Worm (Caenorhabditis elegans) whole organism, young adult: Measurements from ENCODE around the gene mif-2.

Experiments used
- B0035.1 ChIP-seq: sonication (generic microtip); optimal IDR thresholded peaks from 2 replicates; lab custom pipeline; 2016; ENCODE audit warnings: missing genetic modification characterization, mild to moderate bottlenecking, missing compliant biosample characterization, missing genotype, missing genetic modification reagents
- B0261.1 ChIP-seq: sonication (generic microtip); optimal IDR thresholded peaks from 2 replicates; lab custom pipeline; 2016; ENCODE audit warnings: mild to moderate bottlenecking, missing genetic modification characterization, moderate library complexity, missing compliant biosample characterization
- F22D6.2 ChIP-seq: sonication (generic microtip); optimal IDR thresholded peaks from 2 replicates; lab custom pipeline; 2016; ENCODE audit warnings: mild to moderate bottlenecking, missing genetic modification characterization, missing compliant biosample characterization
- F49E8.2 ChIP-seq: sonication (generic microtip); optimal IDR thresholded peaks from 3 replicates; lab custom pipeline; 2017; ENCODE audit warnings: missing genetic modification characterization, mild to moderate bottlenecking, missing compliant biosample characterization, antibody characterized with exemption, moderate library complexity; ENCODE audit not compliant: insufficient read depth
- F55B11.4 ChIP-seq: sonication (generic microtip); optimal IDR thresholded peaks from 2 replicates; lab custom pipeline; 2016; ENCODE audit warnings: missing compliant biosample characterization, missing genetic modification characterization, borderline replicate concordance; ENCODE audit not compliant: insufficient read depth
- F57C9.4 ChIP-seq: sonication (generic microtip); optimal IDR thresholded peaks from 2 replicates; lab custom pipeline; 2017; ENCODE audit warnings: mild to moderate bottlenecking, missing genetic modification characterization, missing compliant biosample characterization
- K11D2.4 ChIP-seq: fragments of 200-800 bp; sonication (Bioruptor generic); IDR thresholded peaks from 2 replicates; pipeline ENCODE4 v1.3.6; 2022; ENCODE audit warnings: missing genetic modification reagents, missing genetic modification characterization, missing compliant biosample characterization
- T07F8.4 ChIP-seq: sonication (generic microtip); optimal IDR thresholded peaks from 2 replicates; lab custom pipeline; 2016; ENCODE audit warnings: mild to moderate bottlenecking, missing genetic modification characterization, moderate library complexity, missing compliant biosample characterization
- Y53G8AR.9 ChIP-seq: fragments of 200-800 bp; sonication (Bioruptor generic); conservative IDR thresholded peaks from 2 replicates; pipeline ENCODE4 v1.3.6; 2022; ENCODE audit warnings: missing genetic modification reagents, missing genetic modification characterization, missing compliant biosample characterization
- attf-5 ChIP-seq: fragments of 200-800 bp; sonication (Bioruptor generic); optimal IDR thresholded peaks from 2 replicates; lab custom pipeline; 2018; ENCODE audit warnings: mild to moderate bottlenecking, missing genetic modification characterization, missing compliant biosample characterization
- bed-1 ChIP-seq: fragments of 200-800 bp; sonication (Bioruptor generic); IDR thresholded peaks from 2 replicates; pipeline ENCODE4 v1.3.6; 2022; ENCODE audit warnings: missing genetic modification reagents, missing genetic modification characterization, missing compliant biosample characterization
- ceh-100 ChIP-seq: fragments of 200-800 bp; sonication (Bioruptor generic); IDR thresholded peaks from 2 replicates; pipeline ENCODE4 v1.3.6; 2022; ENCODE audit warnings: missing genetic modification reagents, missing genetic modification characterization, missing compliant biosample characterization
- ceh-27 ChIP-seq: fragments of 200-800 bp; sonication (Bioruptor generic); optimal IDR thresholded peaks from 2 replicates; lab custom pipeline; 2018; ENCODE audit warnings: mild to moderate bottlenecking, missing genetic modification characterization, moderate library complexity, missing compliant biosample characterization
- ceh-40 ChIP-seq: fragments of 200-800 bp; sonication (Bioruptor generic); IDR thresholded peaks from 2 replicates; pipeline ENCODE4 v1.3.6; 2022; ENCODE audit warnings: missing genetic modification characterization, missing compliant biosample characterization
- dox-1 ChIP-seq: fragments of 200-800 bp; sonication (Bioruptor generic); IDR thresholded peaks from 2 replicates; pipeline ENCODE4 v1.3.6; 2022; ENCODE audit warnings: missing genetic modification reagents, missing genetic modification characterization, missing compliant biosample characterization
- efl-1 ChIP-seq: fragments of 150-350 bp; optimal IDR thresholded peaks from 2 replicates; lab custom pipeline; 2014; ENCODE audit warnings: missing biosample characterization, missing genetic modification reagents, missing genetic modification characterization
- egl-18 ChIP-seq: fragments of 200-800 bp; sonication (Bioruptor generic); IDR thresholded peaks from 2 replicates; pipeline ENCODE4 v1.3.6; 2022; ENCODE audit warnings: missing genetic modification reagents, missing genetic modification characterization, missing compliant biosample characterization
- fkh-3 ChIP-seq: sonication (generic microtip); optimal IDR thresholded peaks from 2 replicates; lab custom pipeline; 2016; ENCODE audit warnings: mild to moderate bottlenecking, missing genetic modification characterization, missing compliant biosample characterization
- him-1 ChIP-seq: sonication (generic microtip); optimal IDR thresholded peaks from 2 replicates; lab custom pipeline; 2016; ENCODE audit warnings: missing genotype, missing genetic modification reagents, missing genetic modification characterization, missing compliant biosample characterization
- hlh-12 ChIP-seq: sonication (generic microtip); optimal IDR thresholded peaks from 2 replicates; lab custom pipeline; 2016; ENCODE audit warnings: missing genetic modification characterization, missing compliant biosample characterization
- hlh-26 ChIP-seq: fragments of 200-800 bp; sonication (Bioruptor generic); conservative IDR thresholded peaks from 2 replicates; pipeline ENCODE4 v1.3.6; 2022; ENCODE audit warnings: missing genetic modification reagents, missing genetic modification characterization, missing compliant biosample characterization
- hrde-1 ChIP-seq: sonication (generic microtip); optimal IDR thresholded peaks from 2 replicates; lab custom pipeline; 2016; ENCODE audit warnings: missing genetic modification characterization, mild to moderate bottlenecking, missing compliant biosample characterization, moderate library complexity, missing genotype, missing genetic modification reagents, borderline replicate concordance
- lag-1 ChIP-seq: fragments of 200-800 bp; sonication (Bioruptor generic); IDR thresholded peaks from 2 replicates; pipeline ENCODE4 v1.3.6; 2022; ENCODE audit warnings: missing genetic modification reagents, missing genetic modification characterization, missing compliant biosample characterization
- let-607 ChIP-seq, 2 experiments: fragments of 200-800 bp in 1 of 2; sonication (Bioruptor generic) in 1 of 2; sonication (generic microtip) in 1 of 2; optimal IDR thresholded peaks; 2 replicates each; lab custom pipeline; 2016 to 2018; ENCODE audit warnings: mild to moderate bottlenecking in 2 of 2, missing compliant biosample characterization in 2 of 2, missing genetic modification characterization in 2 of 2, moderate library complexity in 2 of 2, missing genotype in 1 of 2
- lin-26 ChIP-seq: fragments of 200-800 bp; sonication (Bioruptor generic); IDR thresholded peaks from 2 replicates; pipeline ENCODE4 v1.3.6; 2022; ENCODE audit warnings: missing genetic modification reagents, missing genetic modification characterization, missing compliant biosample characterization
- lin-35 ChIP-seq, 3 experiments: fragments of 150-350 bp in 2 of 3; sonication (generic microtip) in 1 of 3; optimal IDR thresholded peaks; 2 replicates each; lab custom pipeline; 2014 to 2018; ENCODE audit warnings: missing biosample characterization in 3 of 3, missing genetic modification characterization in 3 of 3, missing genetic modification reagents in 3 of 3
- lin-54 ChIP-seq: fragments of 200-800 bp; sonication (Bioruptor generic); optimal IDR thresholded peaks from 2 replicates; lab custom pipeline; 2018; ENCODE audit warnings: mild to moderate bottlenecking, missing genetic modification characterization, missing compliant biosample characterization
- lir-1 ChIP-seq: fragments of 200-800 bp; sonication (Bioruptor generic); conservative IDR thresholded peaks from 2 replicates; pipeline ENCODE4 v1.3.6; 2022; ENCODE audit warnings: missing genetic modification reagents, missing genetic modification characterization, missing compliant biosample characterization
- lsl-1 ChIP-seq: fragments of 200-800 bp; sonication (Bioruptor generic); optimal IDR thresholded peaks from 2 replicates; lab custom pipeline; 2018; ENCODE audit warnings: mild to moderate bottlenecking, missing genetic modification characterization, moderate library complexity, missing compliant biosample characterization
- lsy-27 ChIP-seq: sonication (generic microtip); optimal IDR thresholded peaks from 2 replicates; lab custom pipeline; 2017; ENCODE audit warnings: missing genetic modification characterization, mild to moderate bottlenecking, missing compliant biosample characterization, antibody characterized with exemption, missing genotype, borderline replicate concordance; ENCODE audit not compliant: insufficient read depth
- madf-6 ChIP-seq: fragments of 200-800 bp; sonication (Bioruptor generic); IDR thresholded peaks from 2 replicates; pipeline ENCODE4 v1.3.6; 2022; ENCODE audit warnings: missing genetic modification reagents, missing genetic modification characterization, missing compliant biosample characterization
- nhr-120 ChIP-seq: fragments of 200-800 bp; sonication (Bioruptor generic); IDR thresholded peaks from 2 replicates; pipeline ENCODE4 v1.3.6; 2022; ENCODE audit warnings: missing genetic modification characterization, missing compliant biosample characterization
- nhr-80 ChIP-seq: sonication (generic microtip); optimal IDR thresholded peaks from 2 replicates; lab custom pipeline; 2016; ENCODE audit warnings: missing genetic modification characterization, missing compliant biosample characterization
- pbrm-1 ChIP-seq: fragments of 200-800 bp; sonication (Bioruptor generic); IDR thresholded peaks from 2 replicates; pipeline ENCODE4 v1.3.6; 2022; ENCODE audit warnings: missing genetic modification reagents, missing genetic modification characterization, missing compliant biosample characterization
- rcor-1 ChIP-seq: fragments of 200-800 bp; sonication (Bioruptor generic); IDR thresholded peaks from 2 replicates; pipeline ENCODE4 v1.3.6; 2022; ENCODE audit warnings: missing genetic modification reagents, missing genetic modification characterization, missing compliant biosample characterization
- snpc-4 ChIP-seq, 5 experiments: fragments of 150-350 bp in 1 of 5; sonication (generic microtip) in 4 of 5; optimal IDR thresholded peaks; 2 replicates each; lab custom pipeline; 2014 to 2018; ENCODE audit warnings: missing genetic modification characterization in 5 of 5, missing biosample characterization in 3 of 5, antibody characterized with exemption in 2 of 5, mild to moderate bottlenecking in 2 of 5, missing compliant biosample characterization in 2 of 5, missing genotype in 2 of 5, moderate library complexity in 2 of 5, missing genetic modification reagents in 1 of 5
- sptf-2 ChIP-seq: fragments of 200-800 bp; sonication (Bioruptor generic); optimal IDR thresholded peaks from 2 replicates; lab custom pipeline; 2018; ENCODE audit warnings: mild to moderate bottlenecking, missing genetic modification characterization, missing compliant biosample characterization
- tbp1 ChIP-seq: fragments of 200-800 bp; sonication (Bioruptor generic); optimal IDR thresholded peaks from 2 replicates; lab custom pipeline; 2018; ENCODE audit warnings: mild to moderate bottlenecking, missing genetic modification characterization, missing compliant biosample characterization
- unc-130 ChIP-seq: sonication (generic microtip); optimal IDR thresholded peaks from 2 replicates; lab custom pipeline; 2016; ENCODE audit warnings: missing genetic modification reagents, missing genetic modification characterization, missing compliant biosample characterization
- zfh-2 ChIP-seq: fragments of 200-800 bp; sonication (Bioruptor generic); conservative IDR thresholded peaks from 2 replicates; pipeline ENCODE4 v1.3.6; 2022; ENCODE audit warnings: missing genetic modification reagents, missing genetic modification characterization, missing compliant biosample characterization
- ztf-18 ChIP-seq: sonication (generic microtip); optimal IDR thresholded peaks from 2 replicates; lab custom pipeline; 2016; ENCODE audit warnings: missing genotype, mild to moderate bottlenecking, missing genetic modification characterization, missing compliant biosample characterization
- ztf-22 ChIP-seq: fragments of 200-800 bp; sonication (Bioruptor generic); optimal IDR thresholded peaks from 2 replicates; lab custom pipeline; 2018; ENCODE audit warnings: mild to moderate bottlenecking, missing genetic modification characterization, moderate library complexity, missing compliant biosample characterization
- ztf-28 ChIP-seq: fragments of 200-800 bp; sonication (Bioruptor generic); IDR thresholded peaks from 2 replicates; pipeline ENCODE4 v1.3.6; 2022; ENCODE audit warnings: missing genetic modification reagents, missing genetic modification characterization, missing compliant biosample characterization

mif-2 gene

ce11 chrV:11997403-11997802 lies 19.1 kb upstream of the mif-2 start:
- no peak for TF ChIP-seq hlh-26 (GFP tag; lab: Robert Waterston, UW)
- no peak for TF ChIP-seq pbrm-1 (GFP tag; lab: Robert Waterston, UW)
- TF ChIP-seq unc-130, result no peak
- TF ChIP-seq ceh-100 (GFP tag; lab: Robert Waterston, UW), result no peak
- no peak for TF ChIP-seq nhr-120 (GFP tag; lab: Robert Waterston, UW)
- no peak for TF ChIP-seq F57C9.4 (tag; lab: Kevin White, UChicago)
- no peak for TF ChIP-seq lir-1 (GFP tag; lab: Robert Waterston, UW)
- TF ChIP-seq rcor-1 (GFP tag; lab: Robert Waterston, UW), result no peak
- no peak for TF ChIP-seq fkh-3
- TF ChIP-seq egl-18, result no peak
- TF ChIP-seq F49E8.2 (tag; lab: Kevin White, UChicago), result no peak
- TF ChIP-seq lag-1 (GFP tag; lab: Robert Waterston, UW), result no peak

ce11 chrV:11995862-11996261 lies 17.6 kb upstream of the mif-2 start, which contains the start of gene C52E4.12:
C52E4.12 (plus strand) TSS chrV:11996162.
- TF ChIP-seq lin-26 (GFP tag; lab: Robert Waterston, UW) (no peak), lsy-27 (tag; lab: Kevin White, UChicago) (no peak), hlh-12 (tag; lab: Kevin White, UChicago) (no peak), lir-1 (GFP tag; lab: Robert Waterston, UW) (no peak), B0035.1 (tag; lab: Kevin White, UChicago) (no peak), K11D2.4 (GFP tag; lab: Robert Waterston, UW) (no peak), ztf-18 (tag; lab: Kevin White, UChicago) (no peak), bed-1 (GFP tag; lab: Robert Waterston, UW) (no peak)

DNA sequence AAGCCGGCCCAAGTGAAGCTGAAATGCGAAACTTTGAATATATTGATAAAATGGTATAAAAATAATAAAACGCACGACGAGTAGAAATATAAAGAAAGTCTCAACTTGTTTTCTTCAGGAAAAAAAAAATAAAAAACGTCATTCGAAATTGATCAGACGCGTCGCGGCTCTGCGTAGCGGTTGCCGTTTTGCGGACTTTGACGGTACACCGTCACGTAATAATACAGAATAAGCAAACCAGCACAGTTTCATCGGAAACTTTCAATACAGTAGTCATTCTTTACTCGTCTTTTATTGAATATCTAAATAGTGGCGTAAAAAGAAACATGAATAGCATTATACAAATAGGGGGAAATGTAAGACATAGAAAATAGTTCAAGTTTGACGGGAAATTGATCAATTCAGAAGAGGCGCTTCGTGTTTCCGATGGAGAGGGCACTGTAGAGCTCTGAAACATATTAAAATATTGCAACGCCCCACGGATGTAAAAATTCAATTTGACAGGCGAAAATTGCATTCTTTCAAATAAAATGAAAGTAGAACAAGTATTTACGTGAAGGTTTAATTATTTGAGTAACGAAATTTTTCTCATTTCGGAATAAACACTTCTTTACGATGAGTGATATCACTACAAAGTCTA lies 15.6 kb upstream of the mif-2 start, which contains the start of the genes cyl-1 and C52E4.7:
Gene cyl-1, minus strand, starts transcription at position 18 of the 640 bp plus-strand sequence.
Gene C52E4.7, plus strand, starts transcription at position 590 of the 640 bp plus-strand sequence.
- TF ChIP-seq snpc-4 (GFP tag; optimal IDR thresholded peaks at IDR 0.05; lab: Kevin White, UChicago) (no peak), snpc-4 (tag; optimal IDR thresholded peaks at IDR 0.05; lab: Kevin White, UChicago) (peak; percentile 26 to 83 (median 60)), T07F8.4 (no peak), ceh-40 (GFP tag; lab: Robert Waterston, UW) (no peak), dox-1 (GFP tag; lab: Robert Waterston, UW) (peak; percentile 46; the same call in 1 of the 2 replicates), ceh-27 (peak; percentile 6), B0261.1 (tag; lab: Kevin White, UChicago) (no peak), F49E8.2 (tag; lab: Kevin White, UChicago) (peak; percentile 5), lsl-1 (peak; percentile 20), F57C9.4 (tag; lab: Kevin White, UChicago) (no peak), nhr-80 (tag; lab: Kevin White, UChicago) (peak; percentile 9), efl-1 (GFP tag; lab: Kevin White, UChicago) (peak; percentile 14), bed-1 (GFP tag; lab: Robert Waterston, UW) (no peak), zfh-2 (GFP tag; lab: Robert Waterston, UW) (no peak), attf-5 (GFP tag; lab: Kevin White, UChicago) (peak; percentile 62), hrde-1 (tag; lab: Kevin White, UChicago) (no peak), F55B11.4 (tag; lab: Kevin White, UChicago) (no peak), Y53G8AR.9 (GFP tag; lab: Robert Waterston, UW) (no peak), let-607 (tag; optimal IDR thresholded peaks at IDR 0.05; lab: Kevin White, UChicago) (peak in 1 of 2 experiments; percentile 6), ztf-22 (GFP tag; lab: Kevin White, UChicago) (no peak), sptf-2 (GFP tag; lab: Kevin White, UChicago) (no peak), F22D6.2 (tag; lab: Kevin White, UChicago) (no peak), madf-6 (GFP tag; lab: Robert Waterston, UW) (peak; percentile 42; the same call in 1 of the 2 replicates), lin-35 (GFP tag; optimal IDR thresholded peaks at IDR 0.05; lab: Kevin White, UChicago) (peak in 1 of 3 experiments; percentile 12), lin-54 (GFP tag; lab: Kevin White, UChicago) (peak; percentile 46), him-1 (tag; lab: Kevin White, UChicago) (no peak), ztf-28 (GFP tag; lab: Robert Waterston, UW) (no peak), tbp1 (GFP tag; lab: Kevin White, UChicago) (peak; percentile 16)
